Worm (Caenorhabditis elegans) whole organism, L1 larva: Measurements from ENCODE around the gene hmg-1.2.

Experiments used
- efl-1 ChIP-seq, 4 experiments: fragments of 150-350 bp; optimal IDR thresholded peaks in 3 of 4; peaks in 1 of 4; 1 replicate in 1 of 4; 2 replicates in 3 of 4; lab custom pipeline; 2014; ENCODE audit warnings: missing biosample characterization in 2 of 4, missing genetic modification characterization in 2 of 4, missing genetic modification reagents in 2 of 4
- fkh-10 ChIP-seq: sonication (generic microtip); optimal IDR thresholded peaks from 2 replicates; lab custom pipeline; 2017; ENCODE audit warnings: missing biosample characterization, missing genetic modification reagents, missing genetic modification characterization
- lin-14 ChIP-seq: fragments of 200-800 bp; sonication (Bioruptor generic); optimal IDR thresholded peaks from 2 replicates; lab custom pipeline; 2018; ENCODE audit warnings: mild to moderate bottlenecking, missing genetic modification characterization, moderate library complexity, missing compliant biosample characterization
- rnt-1 ChIP-seq: sonication (generic microtip); optimal IDR thresholded peaks from 2 replicates; lab custom pipeline; 2016; ENCODE audit warnings: mild to moderate bottlenecking, missing genetic modification characterization, moderate library complexity, missing compliant biosample characterization

hmg-1.2 gene

ce11 chrIII:6331211-6331782, 51.1 kb downstream of the hmg-1.2 start, which contains the start of gene C56G2.4:
C56G2.4 (plus strand) TSS chrIII:6331732.
- TF ChIP-seq efl-1 (optimal IDR thresholded peaks at IDR 0.05; lab: Kevin White, UChicago) (no peak), efl-1 (GFP tag; optimal IDR thresholded peaks at IDR 0.05 in 1 of 2; lab: Kevin White, UChicago) (peak in 1 of 2 experiments; percentile 25), fkh-10 (peak; percentile 42), rnt-1 (tag; lab: Kevin White, UChicago) (no peak), lin-14 (GFP tag; lab: Kevin White, UChicago) (peak; percentile 4)
